Worm (Caenorhabditis elegans): ENCODE measurements around the gene F13B9.2.
A peak's percentile ranks its signal among the peaks of the same experiment; 100 is the strongest.

The F13B9.2 gene

DNA sequence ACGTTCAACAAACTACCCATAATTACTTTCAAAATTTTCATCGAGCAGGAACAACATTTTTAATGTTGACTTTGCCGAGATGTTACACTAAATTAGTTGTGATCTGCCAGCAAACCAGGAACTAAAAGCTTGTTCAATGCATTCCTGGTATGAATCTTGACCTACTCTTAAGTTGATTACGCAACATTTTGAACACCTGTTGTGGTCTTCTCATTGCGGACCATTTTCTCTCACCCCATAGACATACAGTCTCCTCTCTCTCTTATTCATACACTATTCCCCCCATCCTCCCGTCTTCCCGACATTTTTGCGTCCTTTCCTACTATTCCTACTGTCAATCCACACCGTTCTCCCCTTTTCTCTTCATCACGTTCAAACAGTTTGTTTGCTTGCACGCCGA lies 12.0 kb upstream of the F13B9.2 start:
- TF ChIP-seq nhr-6 (tag; optimal IDR thresholded peaks at IDR 0.05) (no peak), elt-3 (tag; optimal IDR thresholded peaks at IDR 0.05) (no peak), snpc-4 (tag; optimal IDR thresholded peaks at IDR 0.05) (no peak), nhr-10 (tag; optimal IDR thresholded peaks at IDR 0.05) (no peak), ceh-16 (tag; optimal IDR thresholded peaks at IDR 0.05) (no peak), F13H6.1 (tag; optimal IDR thresholded peaks at IDR 0.05) (no peak), skn-1 (tag; optimal IDR thresholded peaks at IDR 0.05) (no peak), nhr-23 (tag; optimal IDR thresholded peaks at IDR 0.05) (no peak), nhr-11 (tag; optimal IDR thresholded peaks at IDR 0.05) (no peak), mbf-1 (tag; optimal IDR thresholded peaks at IDR 0.05) (no peak), Y55F3AM.14 (GFP tag; optimal IDR thresholded peaks at IDR 0.05) (no peak)

DNA sequence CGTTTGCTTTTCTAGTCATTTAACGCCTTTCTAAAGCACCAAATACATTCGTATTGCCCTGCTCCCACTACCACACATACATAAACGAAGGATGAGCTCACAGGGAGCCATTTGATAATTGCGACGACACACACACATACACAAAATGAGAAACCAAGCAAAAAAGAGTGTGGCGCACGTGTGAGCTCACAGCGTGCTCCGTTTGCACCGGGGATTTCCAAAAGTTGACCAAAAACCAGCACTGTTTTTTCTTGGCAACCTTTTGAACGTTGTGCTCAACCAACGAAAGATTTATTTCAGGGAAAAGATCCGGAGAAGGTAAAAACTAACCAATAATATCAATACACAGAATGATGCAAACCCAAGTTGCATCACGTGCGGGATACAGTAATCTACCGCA lies 10.6 kb upstream of the F13B9.2 start, which contains the start of gene ksr-1:
Gene ksr-1 (plus strand): TSS at position 301 of the 400 bp plus-strand sequence.
- no peak for TF ChIP-seq ama-1 (optimal IDR thresholded peaks at IDR 0.05)
- TF ChIP-seq lin-39 (tag; optimal IDR thresholded peaks at IDR 0.05), result no peak
- no peak for TF ChIP-seq crh-2 (tag; optimal IDR thresholded peaks at IDR 0.05)
- TF ChIP-seq nhr-12 (tag; optimal IDR thresholded peaks at IDR 0.05), result no peak
- TF ChIP-seq aly-2 (tag; optimal IDR thresholded peaks at IDR 0.05), result no peak
- TF ChIP-seq F13H6.1 (tag; optimal IDR thresholded peaks at IDR 0.05), result no peak
- TF ChIP-seq lin-11 (tag; optimal IDR thresholded peaks at IDR 0.05), result no peak
- no peak for TF ChIP-seq egl-27 (tag; optimal IDR thresholded peaks at IDR 0.05)
- TF ChIP-seq nhr-77 (tag; optimal IDR thresholded peaks at IDR 0.05), result no peak
- no peak for TF ChIP-seq ztf-1 (GFP tag; conservative IDR thresholded peaks at IDR 0.05)
- no peak for TF ChIP-seq sem-4 (tag; optimal IDR thresholded peaks at IDR 0.05)
- TF ChIP-seq nhr-10 (tag; optimal IDR thresholded peaks at IDR 0.05), result no peak
- no peak for TF ChIP-seq blmp-1 (tag; optimal IDR thresholded peaks at IDR 0.05; ENCODE audit: insufficient read depth)
- TF ChIP-seq ceh-16 (tag; optimal IDR thresholded peaks at IDR 0.05), result no peak
- no peak for TF ChIP-seq mab-5 (tag; optimal IDR thresholded peaks at IDR 0.05)
- no peak for TF ChIP-seq ceh-82 (tag; optimal IDR thresholded peaks at IDR 0.05)
- no peak for TF ChIP-seq nhr-23 (tag; optimal IDR thresholded peaks at IDR 0.05)
- TF ChIP-seq nhr-6 (tag; optimal IDR thresholded peaks at IDR 0.05), result no peak
- no peak for TF ChIP-seq skn-1 (tag; optimal IDR thresholded peaks at IDR 0.05)

DNA sequence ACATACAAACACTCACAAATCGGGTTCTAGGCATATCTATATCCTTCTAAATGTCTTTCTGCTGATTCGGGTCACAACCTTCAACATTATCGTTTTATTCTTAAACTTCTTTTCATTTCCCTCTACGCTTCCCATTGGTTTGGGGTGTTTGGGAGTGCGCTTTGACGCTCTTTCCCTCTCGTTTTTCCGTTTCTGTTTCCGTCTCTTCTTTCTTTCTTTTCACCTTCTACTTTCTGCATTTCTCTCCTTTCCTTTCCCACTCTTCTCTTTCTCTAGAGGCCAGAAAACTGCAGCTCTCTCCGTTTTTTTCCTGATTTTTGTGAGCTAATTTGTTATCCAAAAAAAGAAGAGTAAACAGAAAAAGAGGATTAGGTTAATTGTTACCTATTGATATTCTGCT lies 9.2 kb upstream of the F13B9.2 start:
- TF ChIP-seq nhr-12 (tag; optimal IDR thresholded peaks at IDR 0.05), result no peak
- TF ChIP-seq Y55F3AM.14 (GFP tag; optimal IDR thresholded peaks at IDR 0.05), result no peak
- TF ChIP-seq nhr-25 (tag; optimal IDR thresholded peaks at IDR 0.05), result no peak
- TF ChIP-seq nhr-10 (tag; optimal IDR thresholded peaks at IDR 0.05), result no peak
- peak; percentile 18 for TF ChIP-seq unc-55 (GFP tag; optimal IDR thresholded peaks at IDR 0.05)
- TF ChIP-seq nhr-129 (tag; optimal IDR thresholded peaks at IDR 0.05), result peak; percentile 2
- peak; percentile 6 for TF ChIP-seq F13H6.1 (tag; optimal IDR thresholded peaks at IDR 0.05)
- TF ChIP-seq C34F6.9 (tag; optimal IDR thresholded peaks at IDR 0.05), result peak; percentile 34
- TF ChIP-seq blmp-1 (tag; optimal IDR thresholded peaks at IDR 0.05; ENCODE audit: insufficient read depth), result peak; percentile 28

DNA sequence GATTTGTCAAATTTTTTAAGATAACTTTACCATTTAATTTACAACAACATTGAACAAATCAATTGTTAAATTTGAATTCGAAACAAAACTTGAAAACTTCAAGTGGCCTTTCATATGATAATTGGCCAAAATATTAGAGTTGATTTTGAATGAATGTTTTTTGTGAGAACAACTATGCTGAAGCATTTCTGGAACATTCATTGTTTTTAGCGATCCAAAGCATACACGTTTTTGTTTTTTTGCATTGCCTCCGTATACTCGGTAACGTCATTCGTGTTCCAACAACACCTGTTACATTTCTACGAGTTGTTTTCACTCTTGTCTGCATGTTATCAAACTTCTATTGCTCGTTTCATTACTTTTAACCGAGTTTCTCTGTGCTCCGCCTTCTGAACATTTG lies 8.5 kb upstream of the F13B9.2 start:
- no peak for TF ChIP-seq crh-2 (tag; optimal IDR thresholded peaks at IDR 0.05)
- no peak for TF ChIP-seq dmd-4 (tag; optimal IDR thresholded peaks at IDR 0.05)
- TF ChIP-seq aly-2 (tag; optimal IDR thresholded peaks at IDR 0.05), result no peak
- TF ChIP-seq Y55F3AM.14 (GFP tag; optimal IDR thresholded peaks at IDR 0.05), result no peak
- no peak for TF ChIP-seq C34F6.9 (tag; optimal IDR thresholded peaks at IDR 0.05)
- no peak for TF ChIP-seq unc-55 (GFP tag; optimal IDR thresholded peaks at IDR 0.05)
- TF ChIP-seq ZK546.5 (tag; optimal IDR thresholded peaks at IDR 0.05), result no peak
- no peak for TF ChIP-seq sma-9 (GFP tag; optimal IDR thresholded peaks at IDR 0.05)
- no peak for TF ChIP-seq sma-9 (tag; optimal IDR thresholded peaks at IDR 0.05)
- TF ChIP-seq mab-5 (tag; optimal IDR thresholded peaks at IDR 0.05), result no peak
- TF ChIP-seq nhr-77 (tag; optimal IDR thresholded peaks at IDR 0.05), result no peak
- TF ChIP-seq nhr-21 (tag; optimal IDR thresholded peaks at IDR 0.05), result no peak
- no peak for TF ChIP-seq unc-62 (GFP tag; optimal IDR thresholded peaks at IDR 0.05)
- TF ChIP-seq skn-1 (tag; optimal IDR thresholded peaks at IDR 0.05), result no peak
- TF ChIP-seq elt-1 (tag; optimal IDR thresholded peaks at IDR 0.05), result no peak
- no peak for TF ChIP-seq gmeb-1 (tag; optimal IDR thresholded peaks at IDR 0.05)
- TF ChIP-seq mdl-1 (tag; optimal IDR thresholded peaks at IDR 0.05), result no peak
- TF ChIP-seq ztf-11 (tag; optimal IDR thresholded peaks at IDR 0.05), result no peak
- no peak for TF ChIP-seq F13H6.1 (tag; optimal IDR thresholded peaks at IDR 0.05)
- TF ChIP-seq ztf-1 (GFP tag; conservative IDR thresholded peaks at IDR 0.05), result no peak
